Worm (Caenorhabditis elegans) whole organism, mixed stage, embryonic: ENCODE data around the gene toh-1.

ENCODE experiments used
- M03D4.4 ChIP-seq: sonication (generic microtip); optimal IDR thresholded peaks from 2 replicates; lab custom pipeline; 2017; ENCODE audit warnings: mild to moderate bottlenecking, missing genetic modification characterization, missing compliant biosample characterization
- bed-3 ChIP-seq: fragments of 200-800 bp; sonication (Bioruptor generic); optimal IDR thresholded peaks from 3 replicates; lab custom pipeline; 2018; ENCODE audit warnings: mild to moderate bottlenecking, missing genetic modification characterization, moderate library complexity, missing compliant biosample characterization
- blmp-1 ChIP-seq: fragments of 150-350 bp; optimal IDR thresholded peaks from 2 replicates; lab custom pipeline; 2014; ENCODE audit warnings: missing biosample characterization, missing genetic modification characterization
- ceh-39 ChIP-seq: fragments of 150-350 bp; optimal IDR thresholded peaks from 2 replicates; lab custom pipeline; 2014; ENCODE audit warnings: missing biosample characterization, missing genetic modification characterization
- ceh-43 ChIP-seq: fragments of 200-800 bp; sonication (Bioruptor generic); optimal IDR thresholded peaks from 2 replicates; lab custom pipeline; 2018; ENCODE audit warnings: mild to moderate bottlenecking, missing genetic modification characterization, moderate library complexity, missing compliant biosample characterization
- ceh-83 ChIP-seq: fragments of 200-800 bp; sonication (Bioruptor generic); optimal IDR thresholded peaks from 2 replicates; lab custom pipeline; 2018; ENCODE audit warnings: mild to moderate bottlenecking, missing genetic modification characterization, missing compliant biosample characterization
- ces-1 ChIP-seq: fragments of 150-350 bp; optimal IDR thresholded peaks from 2 replicates; lab custom pipeline; 2014; ENCODE audit warnings: missing biosample characterization, missing genetic modification reagents, missing genetic modification characterization
- cnd-1 ChIP-seq: fragments of 200-800 bp; sonication (Bioruptor generic); optimal IDR thresholded peaks from 2 replicates; lab custom pipeline; 2018; ENCODE audit warnings: mild to moderate bottlenecking, missing genetic modification characterization, missing compliant biosample characterization
- drap-1 ChIP-seq: fragments of 200-800 bp; sonication (Bioruptor generic); optimal IDR thresholded peaks from 3 replicates; lab custom pipeline; 2018; ENCODE audit warnings: mild to moderate bottlenecking, missing genetic modification characterization, missing compliant biosample characterization
- elt-1 ChIP-seq: sonication (generic microtip); optimal IDR thresholded peaks from 2 replicates; lab custom pipeline; 2017; ENCODE audit warnings: missing genetic modification characterization, mild to moderate bottlenecking, missing compliant biosample characterization, antibody characterized with exemption, moderate library complexity, borderline replicate concordance; ENCODE audit not compliant: insufficient read depth
- elt-3 ChIP-seq: fragments of 150-350 bp; optimal IDR thresholded peaks from 2 replicates; lab custom pipeline; 2014; ENCODE audit warnings: missing biosample characterization, missing genetic modification characterization
- flh-1 ChIP-seq: fragments of 200-800 bp; sonication (Bioruptor generic); optimal IDR thresholded peaks from 2 replicates; lab custom pipeline; 2018; ENCODE audit warnings: mild to moderate bottlenecking, missing genetic modification characterization, moderate library complexity, missing compliant biosample characterization
- ham-2 ChIP-seq: fragments of 200-800 bp; sonication (Bioruptor generic); optimal IDR thresholded peaks from 2 replicates; lab custom pipeline; 2018; ENCODE audit warnings: mild to moderate bottlenecking, missing genetic modification characterization, missing compliant biosample characterization
- hlh-1 ChIP-seq: fragments of 150-350 bp; optimal IDR thresholded peaks from 2 replicates; lab custom pipeline; 2014; ENCODE audit warnings: missing biosample characterization, missing genetic modification reagents, missing genetic modification characterization
- lin-13 ChIP-seq: fragments of 150-350 bp; optimal IDR thresholded peaks from 2 replicates; lab custom pipeline; 2014; ENCODE audit warnings: missing biosample characterization, missing genetic modification characterization
- lin-32 ChIP-seq: fragments of 200-800 bp; sonication (Bioruptor generic); optimal IDR thresholded peaks from 2 replicates; lab custom pipeline; 2018; ENCODE audit warnings: mild to moderate bottlenecking, missing genetic modification characterization, missing compliant biosample characterization
- mab-5 ChIP-seq: fragments of 150-350 bp; optimal IDR thresholded peaks from 2 replicates; lab custom pipeline; 2014; ENCODE audit warnings: missing biosample characterization, missing genetic modification characterization
- mls-2 ChIP-seq: sonication (generic microtip); optimal IDR thresholded peaks from 2 replicates; lab custom pipeline; 2016; ENCODE audit warnings: mild to moderate bottlenecking, missing genetic modification characterization, moderate library complexity, missing compliant biosample characterization
- nhr-12 ChIP-seq: fragments of 150-350 bp; optimal IDR thresholded peaks from 2 replicates; lab custom pipeline; 2014; ENCODE audit warnings: missing biosample characterization, missing genetic modification characterization
- nhr-2 ChIP-seq: fragments of 150-350 bp; optimal IDR thresholded peaks from 2 replicates; lab custom pipeline; 2014; ENCODE audit warnings: missing biosample characterization, missing genetic modification characterization
- nhr-76 ChIP-seq: sonication (generic microtip); optimal IDR thresholded peaks from 2 replicates; lab custom pipeline; 2017; ENCODE audit warnings: missing biosample characterization, missing genetic modification characterization
- sem-2 ChIP-seq: fragments of 200-800 bp; sonication (Bioruptor generic); optimal IDR thresholded peaks from 2 replicates; lab custom pipeline; 2018; ENCODE audit warnings: mild to moderate bottlenecking, missing genetic modification characterization, missing compliant biosample characterization
- snpc-4 ChIP-seq: fragments of 150-350 bp; optimal IDR thresholded peaks from 2 replicates; lab custom pipeline; 2014; ENCODE audit warnings: missing biosample characterization, missing genetic modification characterization
- sptf-1 ChIP-seq: sonication (generic microtip); optimal IDR thresholded peaks from 2 replicates; lab custom pipeline; 2017; ENCODE audit warnings: mild to moderate bottlenecking, missing genetic modification characterization, moderate library complexity, missing compliant biosample characterization
- tbx-8 ChIP-seq: fragments of 200-800 bp; sonication (Bioruptor generic); optimal IDR thresholded peaks from 2 replicates; lab custom pipeline; 2018; ENCODE audit warnings: mild to moderate bottlenecking, missing genetic modification characterization, moderate library complexity, missing compliant biosample characterization
- unc-120 ChIP-seq: sonication (generic microtip); optimal IDR thresholded peaks from 2 replicates; lab custom pipeline; 2017; ENCODE audit warnings: missing genetic modification characterization, missing compliant biosample characterization; ENCODE audit not compliant: poor library complexity, severe bottlenecking
- unc-39 ChIP-seq: fragments of 150-350 bp; optimal IDR thresholded peaks from 2 replicates; lab custom pipeline; 2014; ENCODE audit warnings: missing biosample characterization, missing genetic modification characterization
- unc-62 ChIP-seq: fragments of 150-350 bp; optimal IDR thresholded peaks from 2 replicates; lab custom pipeline; 2014; ENCODE audit warnings: missing biosample characterization, missing genetic modification reagents, missing genetic modification characterization
- zip-8 ChIP-seq: fragments of 150-350 bp; optimal IDR thresholded peaks from 2 replicates; lab custom pipeline; 2014; ENCODE audit warnings: missing biosample characterization, missing genetic modification characterization
- ztf-11 ChIP-seq: fragments of 150-350 bp; optimal IDR thresholded peaks from 2 replicates; lab custom pipeline; 2014; ENCODE audit warnings: missing biosample characterization, missing genetic modification characterization

The toh-1 gene

DNA sequence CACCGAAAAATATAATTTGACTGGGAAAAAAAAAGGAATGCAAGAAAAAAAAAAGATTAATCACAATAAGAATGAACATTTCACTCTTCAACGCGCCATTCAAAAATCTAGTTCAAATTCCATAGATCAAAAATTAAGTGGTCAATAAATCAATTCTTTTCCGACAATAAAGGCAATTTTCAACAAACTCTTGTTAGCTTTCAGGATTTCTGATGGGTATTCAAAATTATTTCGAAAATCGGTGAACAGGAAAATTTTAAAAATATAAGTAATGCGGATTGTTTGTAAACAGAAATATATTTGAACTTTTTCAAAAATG lies 7.9 kb downstream of the toh-1 start:
- TF ChIP-seq unc-62 (no peak), tbx-8 (GFP tag; lab: Kevin White, UChicago) (no peak), lin-32 (GFP tag; lab: Kevin White, UChicago) (no peak), snpc-4 (tag; lab: Kevin White, UChicago) (no peak)

DNA sequence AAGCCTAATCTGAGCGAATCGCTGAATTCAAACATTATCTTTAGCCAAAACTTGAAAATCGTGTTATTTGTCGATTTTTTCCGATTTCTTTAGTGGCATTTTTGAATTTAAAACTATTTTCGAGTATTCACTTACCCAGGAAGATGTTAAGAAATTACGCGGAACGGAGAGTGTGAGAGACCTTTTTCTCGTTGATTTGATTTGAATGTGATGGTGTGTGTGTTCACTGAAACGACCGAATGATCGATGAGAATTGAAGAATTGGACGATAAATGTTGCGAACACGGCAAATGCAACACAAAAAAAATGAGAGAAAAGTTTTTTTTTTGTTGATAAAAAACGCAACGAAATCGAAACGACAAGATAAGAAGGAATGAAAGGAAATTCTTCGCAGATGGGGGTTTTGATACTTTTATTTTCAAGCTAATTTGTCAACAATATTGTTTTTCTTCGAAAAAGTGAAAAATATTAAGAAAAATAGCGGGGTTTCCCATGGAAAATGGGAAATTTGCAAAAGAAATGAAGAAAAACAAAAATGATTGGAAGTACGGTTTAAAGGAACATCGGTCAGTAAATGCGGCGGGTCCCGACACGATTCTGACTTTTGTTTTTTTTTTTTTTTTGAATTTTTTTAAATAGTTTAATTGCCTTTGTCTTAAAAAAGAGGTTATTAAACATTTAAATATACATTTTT lies 8.4 kb downstream of the toh-1 start, which contains the start of gene mtm-3:
mtm-3 (minus strand) TSS at position 228 of the 694 bp plus-strand sequence.
- TF ChIP-seq mab-5 (tag; lab: Kevin White, UChicago): no peak
- TF ChIP-seq unc-39: no peak
- TF ChIP-seq ceh-43 (GFP tag; lab: Kevin White, UChicago): no peak
- no peak for TF ChIP-seq elt-3 (tag; lab: Kevin White, UChicago)
- TF ChIP-seq drap-1 (GFP tag; lab: Kevin White, UChicago): no peak
- TF ChIP-seq ceh-83 (GFP tag; lab: Kevin White, UChicago): no peak
- no peak for TF ChIP-seq unc-120 (tag; lab: Kevin White, UChicago)
- no peak for TF ChIP-seq ceh-39
- no peak for TF ChIP-seq tbx-8 (GFP tag; lab: Kevin White, UChicago)

DNA sequence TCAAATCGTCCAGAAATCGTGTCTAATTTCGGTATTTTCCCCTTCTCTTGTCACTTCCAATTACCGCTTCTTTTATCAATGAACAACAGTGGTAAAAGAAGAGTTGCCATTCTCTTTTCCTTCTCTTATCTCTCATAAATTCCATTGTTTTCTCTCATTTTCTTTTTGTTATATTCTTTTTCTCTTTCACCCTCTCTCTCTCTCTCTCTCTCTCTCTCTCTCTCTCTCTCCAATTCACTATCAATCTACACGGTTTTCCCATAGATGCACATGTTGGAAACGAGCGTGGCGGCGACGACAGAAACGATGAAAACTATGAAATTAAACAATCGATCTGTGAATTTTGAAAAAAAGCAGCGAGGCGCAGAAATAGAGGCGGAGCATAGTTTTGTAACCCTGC lies 9.6 kb downstream of the toh-1 start:
- TF ChIP-seq unc-120 (tag; lab: Kevin White, UChicago): peak; percentile 2
- no peak for TF ChIP-seq flh-1 (GFP tag; lab: Kevin White, UChicago)

DNA sequence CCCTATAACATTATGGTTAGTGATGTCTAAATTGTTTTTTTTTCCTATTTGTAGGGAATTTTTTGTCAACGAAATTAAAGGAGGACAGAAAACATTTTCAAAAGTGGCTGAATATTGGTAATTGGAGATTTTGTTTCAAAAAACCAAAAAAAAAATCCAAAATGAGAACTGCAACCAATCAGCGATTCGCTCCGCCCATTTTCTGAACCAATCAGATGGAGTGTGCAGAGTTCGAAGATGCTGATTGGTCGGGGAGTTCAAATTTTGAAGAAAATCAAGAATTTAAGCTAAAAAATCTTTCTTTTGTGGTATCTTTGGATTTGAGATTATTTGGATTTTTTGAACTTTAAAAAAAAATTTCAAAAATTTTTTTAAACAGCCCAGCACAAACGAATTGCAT lies 10.4 kb downstream of the toh-1 start:
- TF ChIP-seq nhr-76 (tag; lab: Kevin White, UChicago) (no peak), sem-2 (GFP tag; lab: Kevin White, UChicago) (no peak)

DNA sequence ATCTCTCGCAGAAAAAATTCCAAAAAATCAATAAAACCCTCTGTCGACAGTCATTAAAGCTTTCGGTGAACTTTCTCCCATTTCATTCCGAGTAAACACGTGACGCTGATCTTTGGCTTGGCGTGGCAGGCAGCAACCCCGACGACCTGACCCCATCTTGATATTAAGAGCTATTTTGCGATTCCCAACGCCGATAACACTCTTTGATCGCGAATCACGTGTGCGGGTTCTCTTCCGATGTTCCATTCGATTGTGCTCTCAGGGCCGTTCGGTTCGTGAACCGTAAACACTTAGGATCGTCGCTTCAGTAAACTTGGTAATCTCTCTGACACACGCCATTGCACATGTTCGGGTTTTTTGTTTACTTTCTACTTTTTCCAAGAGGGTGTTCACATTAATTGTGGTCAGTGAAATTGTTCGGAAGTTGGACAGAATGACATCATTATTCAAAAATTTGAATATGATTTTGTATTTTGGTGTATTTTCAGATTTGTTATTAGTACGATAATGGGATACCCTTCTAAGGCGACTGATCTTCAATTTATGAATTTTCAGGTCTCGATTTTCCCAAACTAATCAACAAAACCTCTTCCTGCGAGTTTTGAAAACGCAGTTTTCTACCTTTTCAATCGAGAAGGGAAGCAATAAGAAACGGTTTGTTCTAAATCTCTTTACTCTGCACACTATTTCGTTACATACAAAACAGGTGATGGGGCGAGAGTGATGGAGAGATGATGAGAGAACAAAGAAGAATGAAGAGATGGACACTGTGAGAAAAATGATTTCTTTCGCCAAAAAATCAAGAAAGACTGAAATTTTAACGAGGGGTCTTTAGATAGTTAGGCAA lies 11.4 kb downstream of the toh-1 start:
- TF ChIP-seq blmp-1 (tag; lab: Kevin White, UChicago) (no peak), elt-1 (tag; lab: Kevin White, UChicago) (peak; percentile 90)

DNA sequence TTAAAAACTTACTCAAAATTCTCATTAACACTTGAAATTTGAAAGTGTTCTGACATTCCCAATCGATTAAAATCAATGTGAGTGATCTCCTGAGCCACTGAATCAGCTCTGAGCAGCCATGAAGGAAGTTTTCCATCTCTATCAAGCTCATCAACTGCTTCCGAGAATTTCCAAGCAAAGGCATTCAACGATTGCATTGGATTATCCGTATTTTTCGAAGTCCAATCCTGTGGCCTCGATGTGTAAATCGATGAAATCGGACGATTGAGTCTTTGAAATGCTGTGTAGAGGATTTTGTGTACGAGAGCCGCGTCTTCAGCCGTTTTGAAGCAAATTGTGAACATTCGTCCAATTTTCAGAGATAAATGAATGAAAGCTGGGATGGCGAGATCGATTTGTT lies 12.9 kb downstream of the toh-1 start:
- TF ChIP-seq zip-8 (tag; lab: Kevin White, UChicago) (no peak), ceh-39 (no peak), flh-1 (GFP tag; lab: Kevin White, UChicago) (no peak), tbx-8 (GFP tag; lab: Kevin White, UChicago) (no peak), unc-62 (no peak), mls-2 (tag; lab: Kevin White, UChicago) (no peak), blmp-1 (tag; lab: Kevin White, UChicago) (no peak), ham-2 (no peak), elt-1 (tag; lab: Kevin White, UChicago) (no peak)
- TF ChIP-seq, all 35 proteins: peak for 0

DNA sequence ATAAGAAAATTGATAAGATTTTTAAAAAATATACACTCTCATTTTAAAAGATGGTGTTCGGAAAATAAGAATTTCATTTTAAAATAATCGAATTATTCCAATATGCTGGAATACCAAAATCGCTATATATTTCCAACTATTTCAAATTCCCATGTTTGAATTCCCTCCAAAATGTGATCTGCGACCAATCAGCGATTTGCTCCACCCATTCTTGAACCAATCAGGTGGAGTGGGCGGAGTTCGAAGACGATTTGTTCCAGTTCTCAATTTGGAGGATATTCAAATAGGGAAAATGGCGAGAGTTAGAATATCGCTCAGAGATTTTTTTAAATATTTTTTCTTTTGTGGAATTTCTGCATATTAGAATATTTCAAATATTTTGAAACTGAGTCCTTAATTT lies 18.0 kb downstream of the toh-1 start:
- TF ChIP-seq mls-2 (tag; lab: Kevin White, UChicago) (no peak), drap-1 (GFP tag; lab: Kevin White, UChicago) (no peak)

DNA sequence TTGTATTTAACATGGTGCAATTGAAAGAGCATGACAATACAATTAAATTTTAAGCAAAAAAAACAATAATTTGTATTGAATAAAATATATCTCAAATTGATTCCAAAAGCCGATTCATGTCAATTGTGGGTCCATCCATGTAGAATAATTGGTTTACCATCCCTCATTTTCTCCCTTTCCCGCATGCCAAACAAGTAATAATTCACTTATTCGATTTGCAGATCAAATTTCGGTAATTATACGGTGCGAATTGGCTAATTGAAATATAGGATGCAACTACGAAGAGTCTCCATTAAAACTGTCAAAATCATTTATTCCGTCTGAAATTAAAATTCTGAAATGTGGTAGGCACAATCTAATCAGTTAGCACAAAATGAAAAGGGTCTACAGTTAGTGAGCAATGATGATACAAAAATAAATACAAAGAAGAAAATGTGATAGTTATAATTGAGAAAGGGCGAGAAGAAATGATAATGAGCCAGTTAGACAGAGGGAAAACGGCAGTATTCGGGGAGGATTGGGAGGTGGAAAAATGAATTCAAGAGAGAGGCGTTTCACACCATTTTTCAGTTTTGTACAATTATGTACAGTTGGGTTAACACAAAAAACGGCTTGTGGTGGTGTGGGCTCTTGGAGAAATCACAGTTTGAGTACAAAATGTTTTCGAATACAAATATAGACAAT lies 19.0 kb downstream of the toh-1 start:
- TF ChIP-seq sptf-1 (no peak), nhr-12 (no peak), drap-1 (GFP tag; lab: Kevin White, UChicago) (no peak), blmp-1 (tag; lab: Kevin White, UChicago) (no peak), mls-2 (tag; lab: Kevin White, UChicago) (peak; percentile 24), flh-1 (GFP tag; lab: Kevin White, UChicago) (no peak), elt-3 (tag; lab: Kevin White, UChicago) (peak; percentile 25), ces-1 (GFP tag; lab: Kevin White, UChicago) (peak; percentile 99), unc-39 (peak; percentile 11), ham-2 (no peak), nhr-2 (tag; lab: Kevin White, UChicago) (no peak), ceh-43 (GFP tag; lab: Kevin White, UChicago) (peak; percentile 65), ztf-11 (tag; lab: Kevin White, UChicago) (no peak), ceh-83 (GFP tag; lab: Kevin White, UChicago) (peak; percentile 20), elt-1 (tag; lab: Kevin White, UChicago) (no peak), cnd-1 (tag; lab: Kevin White, UChicago) (no peak), bed-3 (GFP tag; lab: Kevin White, UChicago) (no peak), hlh-1 (no peak), lin-13 (tag; lab: Kevin White, UChicago) (no peak), M03D4.4 (tag; lab: Kevin White, UChicago) (no peak), mab-5 (tag; lab: Kevin White, UChicago) (no peak), lin-32 (GFP tag; lab: Kevin White, UChicago) (no peak)
- TF ChIP-seq, all 35 proteins: peak for 6
